Fruit fly (Drosophila melanogaster): ENCODE data around the gene CG31183.
A peak's percentile ranks its signal among the peaks of the same experiment; 100 is the strongest.

Gene CG31183

DNA sequence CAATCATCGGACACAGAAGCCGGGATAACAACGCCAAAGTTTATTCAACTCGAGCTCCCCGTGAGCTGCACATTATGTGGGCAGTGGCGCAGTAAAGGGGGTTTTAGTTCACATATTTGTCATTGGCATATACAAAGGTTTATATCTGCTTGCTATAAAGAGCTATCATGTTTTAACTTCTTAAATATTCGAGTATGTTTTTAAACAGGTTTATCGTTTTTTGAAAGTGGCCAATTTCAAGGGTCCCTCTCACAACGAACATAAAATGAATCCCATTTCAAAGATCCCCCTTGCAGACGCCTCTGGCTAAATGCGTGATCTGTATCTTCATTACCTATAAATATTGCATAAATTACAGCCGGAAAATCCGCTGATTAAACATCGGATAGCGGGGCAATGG lies 48.2 kb downstream of the CG31183 start (continued):
- TF ChIP-seq Smox (GFP tag; optimal IDR thresholded peaks at IDR 0.05), result peak; percentile 77
- peak; percentile 45 for TF ChIP-seq vri (GFP tag; optimal IDR thresholded peaks at IDR 0.05)
- TF ChIP-seq CG8632 (GFP tag; optimal IDR thresholded peaks at IDR 0.05), result peak; percentile 63
- peak; percentile 41 for TF ChIP-seq CG4318 (GFP tag; optimal IDR thresholded peaks at IDR 0.05)
- TF ChIP-seq Eip75B (GFP tag; optimal IDR thresholded peaks at IDR 0.05), result peak; percentile 77
- peak; percentile 79 for TF ChIP-seq spab (GFP tag; optimal IDR thresholded peaks at IDR 0.05)
- TF ChIP-seq CG1621 (tag; optimal IDR thresholded peaks at IDR 0.05), result peak; percentile 62
- TF ChIP-seq eg (GFP tag; IDR thresholded peaks at IDR 0.05), result no peak

DNA sequence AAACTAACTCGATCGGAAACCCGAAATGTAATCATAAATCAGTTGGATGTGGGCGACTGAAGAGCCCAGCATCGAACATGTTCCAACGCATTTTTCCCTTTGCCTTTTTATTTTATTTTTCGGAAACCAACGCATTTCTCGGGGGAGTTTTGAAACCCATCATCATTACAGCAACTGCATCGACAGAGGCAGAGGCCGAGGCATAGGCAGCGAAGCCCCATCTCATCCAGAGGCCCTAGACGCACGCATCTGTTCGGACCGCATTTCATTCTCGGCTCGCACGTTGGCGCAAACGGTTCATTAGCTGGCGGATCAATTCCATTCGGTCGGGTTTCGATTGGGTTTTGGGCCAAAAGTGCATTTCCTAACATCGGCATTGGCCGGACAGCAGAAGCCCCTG lies 50.2 kb downstream of the CG31183 start, which contains the start of gene CG4576:
Gene CG4576, plus strand, starts transcription at position 227 of the 400 bp plus-strand sequence.
- TF ChIP-seq ss (GFP tag; optimal IDR thresholded peaks at IDR 0.05), result peak in 1 of 2 experiments; percentile 18
- peak; percentile 32 for TF ChIP-seq Eip78C (GFP tag)
- no peak for TF ChIP-seq topi (GFP tag; optimal IDR thresholded peaks at IDR 0.05)
- TF ChIP-seq CG6808 (GFP tag; optimal IDR thresholded peaks at IDR 0.05), result peak; percentile 37

DNA sequence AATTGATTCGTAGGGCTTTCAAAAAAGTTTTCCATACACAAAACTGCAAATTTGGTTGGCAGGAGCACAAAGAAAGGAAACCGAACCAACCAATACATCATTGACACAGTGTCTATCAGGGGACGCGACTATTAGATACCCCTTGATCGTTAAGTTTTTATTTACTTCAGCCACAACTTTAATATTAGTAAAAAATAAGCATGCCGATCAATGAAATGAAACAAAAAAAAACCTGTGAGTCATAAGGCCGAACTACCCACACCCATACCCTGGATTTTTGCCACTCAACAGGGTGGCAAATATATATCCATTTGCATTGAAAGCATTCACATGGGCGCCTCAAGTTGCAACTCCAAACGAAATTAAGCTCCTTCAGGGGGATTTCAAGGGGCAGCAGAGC lies 59.5 kb downstream of the CG31183 start:
- TF ChIP-seq CG6808 (GFP tag; optimal IDR thresholded peaks at IDR 0.05) (no peak), OdsH (GFP tag; optimal IDR thresholded peaks at IDR 0.05) (peak; percentile 47), Sox15 (GFP tag; optimal IDR thresholded peaks at IDR 0.05) (no peak), CG1621 (tag; optimal IDR thresholded peaks at IDR 0.05) (no peak), net (GFP tag; optimal IDR thresholded peaks at IDR 0.05) (peak; percentile 26), CG15336 (GFP tag; IDR thresholded peaks at IDR 0.05) (peak; percentile 44), Sox102F (GFP tag; optimal IDR thresholded peaks at IDR 0.05) (peak; percentile 18), CG8119 (GFP tag; IDR thresholded peaks at IDR 0.05) (peak; percentile 36; the same call in 1 of the 3 replicates), CG8632 (GFP tag; optimal IDR thresholded peaks at IDR 0.05) (no peak), CG3919 (GFP tag; optimal IDR thresholded peaks at IDR 0.05) (no peak), acj6 (GFP tag; optimal IDR thresholded peaks at IDR 0.05) (peak; percentile 30), CG4318 (GFP tag; optimal IDR thresholded peaks at IDR 0.05) (no peak), CG11902 (GFP tag; optimal IDR thresholded peaks at IDR 0.05) (no peak), CG6276 (GFP tag; optimal IDR thresholded peaks at IDR 0.05) (no peak), pdm3 (GFP tag; optimal IDR thresholded peaks at IDR 0.05) (peak; percentile 34), fd59A (GFP tag; optimal IDR thresholded peaks at IDR 0.05) (no peak), achi (GFP tag; optimal IDR thresholded peaks at IDR 0.05) (peak; percentile 43), CG9139 (GFP tag; optimal IDR thresholded peaks at IDR 0.05) (no peak), Gug (GFP tag; IDR thresholded peaks at IDR 0.05) (peak; percentile 49), CG6854 (GFP tag; optimal IDR thresholded peaks at IDR 0.05) (no peak), fkh (GFP tag; optimal IDR thresholded peaks at IDR 0.05) (no peak), CG34406 (GFP tag; optimal IDR thresholded peaks at IDR 0.05) (no peak), eg (GFP tag; IDR thresholded peaks at IDR 0.05) (peak; percentile 54; the same call in 1 of the 3 replicates), CG6163 (GFP tag; IDR thresholded peaks at IDR 0.05) (peak; percentile 73), Smox (GFP tag; optimal IDR thresholded peaks at IDR 0.05) (peak; percentile 24), CG10631 (GFP tag; optimal IDR thresholded peaks at IDR 0.05) (peak; percentile 47), fd85E (GFP tag; optimal IDR thresholded peaks at IDR 0.05) (no peak), CG16779 (tag; optimal IDR thresholded peaks at IDR 0.05) (no peak), CG3032 (tag; optimal IDR thresholded peaks at IDR 0.05) (no peak), CG32006 (GFP tag; optimal IDR thresholded peaks at IDR 0.05) (no peak), lz (GFP tag; optimal IDR thresholded peaks at IDR 0.05) (peak; percentile 27), topi (GFP tag; optimal IDR thresholded peaks at IDR 0.05) (peak; percentile 26), CG6792 (GFP tag; optimal IDR thresholded peaks at IDR 0.05) (peak; percentile 29), spab (GFP tag; optimal IDR thresholded peaks at IDR 0.05) (no peak), cyc (GFP tag; optimal IDR thresholded peaks at IDR 0.05) (peak; percentile 32), Blimp-1 (GFP tag; optimal IDR thresholded peaks at IDR 0.05) (no peak), CG8319 (GFP tag; optimal IDR thresholded peaks at IDR 0.05) (no peak), dac (GFP tag; optimal IDR thresholded peaks at IDR 0.05) (no peak), dsx (GFP tag; optimal IDR thresholded peaks at IDR 0.05; ENCODE audit: poor library complexity, severe bottlenecking) (no peak), vri (GFP tag; optimal IDR thresholded peaks at IDR 0.05) (no peak), Sox14 (GFP tag; optimal IDR thresholded peaks at IDR 0.05) (no peak), ss (GFP tag; optimal IDR thresholded peaks at IDR 0.05) (no peak), Hr39 (GFP tag; optimal IDR thresholded peaks at IDR 0.05) (peak; percentile 50), esn (GFP tag; optimal IDR thresholded peaks at IDR 0.05) (peak; percentile 52)

Data from whole organism, prepupa.